Worm (Caenorhabditis elegans) whole organism, L4/young adult: ENCODE measurements around the gene rrsr-1.
"Not testable (repeated sequence)": the region's sequence is repeated elsewhere in the genome, so short reads cannot be mapped to it uniquely, and the experiment has no call there.

Experiments
- W03F9.2 ChIP-seq: fragments of 150-350 bp; optimal IDR thresholded peaks from 2 replicates; lab custom pipeline; 2014; ENCODE audit warnings: missing biosample characterization, missing genetic modification characterization
- dao-5 ChIP-seq: sonication (generic microtip); optimal IDR thresholded peaks from 2 replicates; lab custom pipeline; 2016; ENCODE audit warnings: missing genotype, missing genetic modification characterization, moderate library complexity, missing compliant biosample characterization
- him-1 ChIP-seq: sonication (generic microtip); optimal IDR thresholded peaks from 2 replicates; lab custom pipeline; 2016; ENCODE audit warnings: missing genotype, missing genetic modification reagents, missing genetic modification characterization, missing compliant biosample characterization

rrsr-1 gene

ce11 chrV:14424958-14425492, at the start of gene rrsr-1:
Gene rrsr-1, minus strand, starts transcription at chrV:14425008.
- TF ChIP-seq him-1 (no peak), dao-5 (tag; lab: Kevin White, UChicago) (no peak), W03F9.2 (no peak)

- TF ChIP-seq dao-5 (tag; lab: Kevin White, UChicago) (no peak), W03F9.2 (no peak), him-1 (no peak)
Observed at ce11 chrV:14474099-14474498, 49.3 kb upstream of the rrsr-1 start, which contains the start of gene clec-56. Gene clec-56, plus strand, starts transcription at chrV:14474399.

ce11 chrV:14472229-14472628, 47.4 kb upstream of the rrsr-1 start, which contains the start of gene clec-227:
Gene clec-227, plus strand, starts transcription at chrV:14472529.
- TF ChIP-seq him-1 (no peak), dao-5 (tag; lab: Kevin White, UChicago) (no peak), W03F9.2 (no peak)

ce11 chrV:14468931-14469330, 44.1 kb upstream of the rrsr-1 start, which contains the start of gene clec-57:
Gene clec-57, plus strand, starts transcription at chrV:14469231.
- TF ChIP-seq dao-5 (tag; lab: Kevin White, UChicago) (no peak), W03F9.2 (no peak), him-1 (no peak)

ce11 chrV:14468196-14468874, 43.5 kb upstream of the rrsr-1 start, which contains the start of gene srz-97:
Gene srz-97, minus strand, starts transcription at chrV:14468246.
- TF ChIP-seq W03F9.2 (no peak), him-1 (no peak), dao-5 (tag; lab: Kevin White, UChicago) (no peak)

- TF ChIP-seq dao-5 (tag; lab: Kevin White, UChicago) (no peak), W03F9.2 (no peak), him-1 (no peak)
Observed at ce11 chrV:14464368-14464767, 39.6 kb upstream of the rrsr-1 start, which contains the start of gene F08H9.4. Gene F08H9.4, minus strand, starts transcription at chrV:14464428.

ce11 chrV:14463087-14463486, 38.3 kb upstream of the rrsr-1 start, which contains the start of gene F08H9.3:
Gene F08H9.3, minus strand, starts transcription at chrV:14463338.
- TF ChIP-seq dao-5 (tag; lab: Kevin White, UChicago); him-1; W03F9.2: not testable (repeated sequence)

ce11 chrV:14462653-14463052, 37.8 kb upstream of the rrsr-1 start:
- TF ChIP-seq him-1 (no peak), W03F9.2 (no peak), dao-5 (tag; lab: Kevin White, UChicago) (no peak)

- TF ChIP-seq W03F9.2: no peak
- TF ChIP-seq him-1: no peak
Observed at ce11 chrV:14460615-14461102, 35.9 kb upstream of the rrsr-1 start, which contains the start of gene F08H9.2. Gene F08H9.2, plus strand, starts transcription at chrV:14460665.

ce11 chrV:14460122-14460521, 35.3 kb upstream of the rrsr-1 start:
- no peak for TF ChIP-seq him-1
- no peak for TF ChIP-seq dao-5 (tag; lab: Kevin White, UChicago)
- no peak for TF ChIP-seq W03F9.2

ce11 chrV:14457070-14457469, 32.3 kb upstream of the rrsr-1 start, which contains the start of gene coh-3:
Gene coh-3, plus strand, starts transcription at chrV:14457422.
- TF ChIP-seq W03F9.2: peak; percentile 48
- TF ChIP-seq him-1: no peak

ce11 chrV:14456626-14457025, 31.8 kb upstream of the rrsr-1 start, which contains the start of gene bmk-1:
Gene bmk-1, minus strand, starts transcription at chrV:14456984.
- TF ChIP-seq him-1: no peak
- TF ChIP-seq W03F9.2: no peak
- no peak for TF ChIP-seq dao-5 (tag; lab: Kevin White, UChicago)

- TF ChIP-seq W03F9.2: no peak
- TF ChIP-seq him-1: no peak
- TF ChIP-seq dao-5 (tag; lab: Kevin White, UChicago): no peak
Observed at ce11 chrV:14449397-14449796, 24.6 kb upstream of the rrsr-1 start, which contains the start of gene F23B12.7. Gene F23B12.7, plus strand, starts transcription at chrV:14449697.

ce11 chrV:14448669-14449068, 23.9 kb upstream of the rrsr-1 start:
- TF ChIP-seq dao-5 (tag; lab: Kevin White, UChicago) (no peak), him-1 (no peak), W03F9.2 (no peak)

- TF ChIP-seq W03F9.2: no peak
Observed at ce11 chrV:14447240-14447763, 22.5 kb upstream of the rrsr-1 start, which contains the start of the genes dlat-1 and fntb-1. Gene dlat-1, minus strand, starts transcription at chrV:14447290. Gene fntb-1, plus strand, starts transcription at chrV:14447651.
